Fruit fly (Drosophila melanogaster): ENCODE data around the gene CG5854.

CG5854 gene

dm6 chr3R:23915967-23916366, 17.7 kb upstream of the CG5854 start (continued):
- TF ChIP-seq CG15073 (GFP tag; optimal IDR thresholded peaks at IDR 0.05) (no peak), Dad (GFP tag; optimal IDR thresholded peaks at IDR 0.05) (no peak), CG34376 (GFP tag; optimal IDR thresholded peaks at IDR 0.05) (no peak), peb (GFP tag; IDR thresholded peaks at IDR 0.05) (no peak), CG16813 (GFP tag; IDR thresholded peaks at IDR 0.05; ENCODE audit: partially characterized antibody) (no peak), Med (GFP tag) (peak; percentile 78), jigr1 (GFP tag; IDR thresholded peaks at IDR 0.05) (no peak), Doc2 (GFP tag; IDR thresholded peaks at IDR 0.05) (no peak), HLH4C (GFP tag; IDR thresholded peaks at IDR 0.05; ENCODE audit: partially characterized antibody) (no peak), slou (GFP tag; optimal IDR thresholded peaks at IDR 0.05) (no peak), lola (GFP tag; optimal IDR thresholded peaks at IDR 0.05) (no peak), Fer2 (tag; optimal IDR thresholded peaks at IDR 0.05) (no peak), gem (tag; optimal IDR thresholded peaks at IDR 0.05) (peak; percentile 25), Hsf (GFP tag; optimal IDR thresholded peaks at IDR 0.05) (no peak), ro (GFP tag; IDR thresholded peaks at IDR 0.05) (no peak), dimm (GFP tag; IDR thresholded peaks at IDR 0.05) (no peak), CG7556 (GFP tag; optimal IDR thresholded peaks at IDR 0.05) (no peak), Hr78 (GFP tag; optimal IDR thresholded peaks at IDR 0.05) (no peak), CG4617 (GFP tag; optimal IDR thresholded peaks at IDR 0.05; ENCODE audit: borderline replicate concordance) (no peak), CG3407 (GFP tag; optimal IDR thresholded peaks at IDR 0.05) (no peak), Atf-2 (GFP tag; optimal IDR thresholded peaks at IDR 0.05) (no peak), fd64A (GFP tag; optimal IDR thresholded peaks at IDR 0.05) (no peak), sens (GFP tag) (peak; percentile 54), nerfin-2 (GFP tag; IDR thresholded peaks at IDR 0.05; ENCODE audit: partially characterized antibody) (no peak), nmo (GFP tag; optimal IDR thresholded peaks at IDR 0.05) (peak; percentile 3), otp (GFP tag; IDR thresholded peaks at IDR 0.05) (no peak), CG2129 (GFP tag; IDR thresholded peaks at IDR 0.05; ENCODE audit: partially characterized antibody) (no peak), phol (tag; optimal IDR thresholded peaks at IDR 0.05) (no peak), CG6854 (GFP tag; optimal IDR thresholded peaks at IDR 0.05) (no peak), gcm2 (GFP tag; optimal IDR thresholded peaks at IDR 0.05) (no peak), HLH3B (GFP tag; IDR thresholded peaks at IDR 0.05) (0 out of 2 replicates have a peak, but pooled peaks have one; percentile 5), twi (tag; optimal IDR thresholded peaks at IDR 0.05) (no peak), Pdp1 (GFP tag; optimal IDR thresholded peaks at IDR 0.05) (no peak), CHES-1-like (GFP tag; optimal IDR thresholded peaks at IDR 0.05) (no peak), inv (GFP tag; IDR thresholded peaks at IDR 0.05; ENCODE audit: partially characterized antibody) (no peak), fd3F (GFP tag; optimal IDR thresholded peaks at IDR 0.05) (no peak), rib (GFP tag; IDR thresholded peaks at IDR 0.05) (no peak), CG7372 (GFP tag; IDR thresholded peaks at IDR 0.05) (no peak), usp (GFP tag; optimal IDR thresholded peaks at IDR 0.05) (no peak), Myb (GFP tag; optimal IDR thresholded peaks at IDR 0.05) (no peak), fru (optimal IDR thresholded peaks at IDR 0.05) (no peak), slbo (GFP tag; IDR thresholded peaks at IDR 0.05) (no peak), NfI (GFP tag; optimal IDR thresholded peaks at IDR 0.05) (no peak), CG18476 (GFP tag; optimal IDR thresholded peaks at IDR 0.05) (no peak), YL-1 (GFP tag; optimal IDR thresholded peaks at IDR 0.05) (no peak), CG18262 (tag; optimal IDR thresholded peaks at IDR 0.05) (peak; percentile 5), disco-r (GFP tag; optimal IDR thresholded peaks at IDR 0.05) (no peak), Bgb (GFP tag; IDR thresholded peaks at IDR 0.05; ENCODE audit: partially characterized antibody) (no peak), kay (GFP tag; optimal IDR thresholded peaks at IDR 0.05) (no peak), CG7745 (tag; optimal IDR thresholded peaks at IDR 0.05) (no peak), Ets65A (GFP tag) (peak; percentile 53), btn (GFP tag; optimal IDR thresholded peaks at IDR 0.05) (no peak)
